Worm (Caenorhabditis elegans): Measurements from ENCODE around the gene rps-25.
A peak's percentile ranks its signal among the peaks of the same experiment; 100 is the strongest.

Gene rps-25

DNA sequence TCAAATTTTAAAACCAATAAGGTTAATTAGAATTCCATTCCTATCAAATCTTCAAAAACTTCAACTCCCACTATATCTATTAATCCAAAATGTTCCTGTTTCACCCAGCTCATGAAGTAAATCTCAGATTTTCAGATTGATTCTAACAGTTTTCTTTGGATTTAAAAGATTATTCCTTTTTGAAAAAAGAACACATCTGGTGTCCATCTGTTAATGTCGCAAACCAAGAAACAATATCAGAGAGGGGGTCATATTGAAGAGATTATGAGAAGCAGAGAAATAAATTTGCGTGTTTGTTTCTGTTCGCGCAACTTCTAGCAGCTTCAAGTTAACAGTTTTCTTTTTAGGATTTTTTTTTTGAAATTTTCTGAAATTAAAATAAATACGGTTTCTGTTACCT is 18.4 kb downstream of the rps-25 start:
- TF ChIP-seq F13H6.1 (tag; optimal IDR thresholded peaks at IDR 0.05) = no peak
- no peak for TF ChIP-seq unc-39 (tag; optimal IDR thresholded peaks at IDR 0.05)

- TF ChIP-seq sem-4 (tag; optimal IDR thresholded peaks at IDR 0.05) (peak; percentile 12), skn-1 (tag; optimal IDR thresholded peaks at IDR 0.05) (no peak), ceh-82 (tag; optimal IDR thresholded peaks at IDR 0.05) (no peak), nhr-129 (tag; optimal IDR thresholded peaks at IDR 0.05) (no peak), gmeb-1 (tag; optimal IDR thresholded peaks at IDR 0.05) (no peak), nhr-10 (tag; optimal IDR thresholded peaks at IDR 0.05) (no peak)
Measured at ce11 chrIV:5927805-5928204, 19.6 kb downstream of the rps-25 start.

- TF ChIP-seq lsy-2 (tag; optimal IDR thresholded peaks at IDR 0.05) = no peak
- TF ChIP-seq blmp-1 (tag; optimal IDR thresholded peaks at IDR 0.05; ENCODE audit: insufficient read depth) = peak; percentile 77
- no peak for TF ChIP-seq F13H6.1 (tag; optimal IDR thresholded peaks at IDR 0.05)
- peak; percentile 14 for TF ChIP-seq crh-2 (tag; optimal IDR thresholded peaks at IDR 0.05)
- peak; percentile 45 for TF ChIP-seq sma-9 (GFP tag; optimal IDR thresholded peaks at IDR 0.05)
- no peak for TF ChIP-seq sma-9 (tag; optimal IDR thresholded peaks at IDR 0.05)
- no peak for TF ChIP-seq nhr-23 (tag; optimal IDR thresholded peaks at IDR 0.05)
- TF ChIP-seq C34F6.9 (tag; optimal IDR thresholded peaks at IDR 0.05) = peak; percentile 38
- peak; percentile 19 for TF ChIP-seq nhr-129 (tag; optimal IDR thresholded peaks at IDR 0.05)
- TF ChIP-seq nhr-25 (tag; optimal IDR thresholded peaks at IDR 0.05) = peak; percentile 80
- TF ChIP-seq ceh-16 (tag; optimal IDR thresholded peaks at IDR 0.05) = peak; percentile 45
- TF ChIP-seq gmeb-1 (tag; optimal IDR thresholded peaks at IDR 0.05) = peak; percentile 2
- peak; percentile 47 for TF ChIP-seq sma-3 (GFP tag; optimal IDR thresholded peaks at IDR 0.05)
Measured at ce11 chrIV:5926643-5927042, 20.8 kb downstream of the rps-25 start.

DNA sequence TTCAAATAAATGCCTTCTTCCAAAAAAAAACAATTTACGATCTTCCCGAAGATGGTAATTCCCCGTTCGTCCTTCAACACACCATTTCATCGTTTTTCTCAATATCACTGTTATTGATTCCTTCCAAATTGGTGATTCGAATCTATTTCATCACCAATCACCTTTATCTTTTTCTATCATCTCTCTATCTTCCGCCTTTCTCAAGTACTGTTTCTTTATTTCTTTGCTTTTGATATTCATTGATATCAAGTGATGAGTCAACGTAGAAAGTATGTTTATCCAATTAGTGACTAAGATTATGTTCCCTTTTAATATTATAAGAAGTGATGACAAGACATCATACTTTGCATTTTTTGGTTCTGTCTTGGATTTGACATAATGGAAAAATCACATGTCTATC is 23.2 kb downstream of the rps-25 start:
- TF ChIP-seq lin-39 (tag; optimal IDR thresholded peaks at IDR 0.05) = no peak
- TF ChIP-seq sma-3 (GFP tag; optimal IDR thresholded peaks at IDR 0.05) = peak; percentile 36
- TF ChIP-seq fos-1 (tag; optimal IDR thresholded peaks at IDR 0.05) = peak; percentile 59
- peak; percentile 10 for TF ChIP-seq blmp-1 (tag; optimal IDR thresholded peaks at IDR 0.05; ENCODE audit: insufficient read depth)
- TF ChIP-seq C34F6.9 (tag; optimal IDR thresholded peaks at IDR 0.05) = no peak
- no peak for TF ChIP-seq ZK546.5 (tag; optimal IDR thresholded peaks at IDR 0.05)
- TF ChIP-seq nhr-77 (tag; optimal IDR thresholded peaks at IDR 0.05) = no peak
- no peak for TF ChIP-seq skn-1 (tag; optimal IDR thresholded peaks at IDR 0.05)
- TF ChIP-seq nhr-21 (tag; optimal IDR thresholded peaks at IDR 0.05) = no peak
- TF ChIP-seq sem-4 (tag; optimal IDR thresholded peaks at IDR 0.05) = no peak
- TF ChIP-seq aly-2 (tag; optimal IDR thresholded peaks at IDR 0.05) = no peak

ce11 chrIV:5923112-5923511 is 24.3 kb downstream of the rps-25 start:
- no peak for TF ChIP-seq mab-5 (tag; optimal IDR thresholded peaks at IDR 0.05)
- no peak for TF ChIP-seq sem-4 (tag; optimal IDR thresholded peaks at IDR 0.05)
- TF ChIP-seq lin-13 (GFP tag; optimal IDR thresholded peaks at IDR 0.05) = no peak
- peak; percentile 62 for TF ChIP-seq ceh-16 (tag; optimal IDR thresholded peaks at IDR 0.05)
- TF ChIP-seq fos-1 (tag; optimal IDR thresholded peaks at IDR 0.05) = no peak

DNA sequence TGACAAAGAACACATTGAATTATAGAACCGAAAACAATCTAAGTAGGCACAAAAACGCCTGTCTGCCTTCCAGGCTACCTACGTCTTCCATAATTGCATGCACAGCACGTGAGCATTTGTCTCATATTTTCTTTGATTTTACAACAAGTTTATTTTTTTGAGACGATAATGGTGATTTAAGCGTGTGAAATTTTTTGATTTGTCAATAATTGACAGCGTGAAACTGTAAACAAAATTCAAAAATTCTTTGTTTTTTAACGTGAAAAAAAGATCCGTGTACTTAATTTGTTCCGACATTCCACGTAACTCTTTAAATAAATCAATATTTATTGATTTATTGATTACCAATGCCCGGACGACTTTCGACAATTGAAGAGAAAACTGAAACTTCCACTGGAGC is 30.4 kb downstream of the rps-25 start, which contains the start of gene dhhc-13:
dhhc-13 (plus strand) TSS at position 301 of the 400 bp plus-strand sequence.
- TF ChIP-seq nhr-129 (tag; optimal IDR thresholded peaks at IDR 0.05) = no peak
- TF ChIP-seq dmd-4 (tag; optimal IDR thresholded peaks at IDR 0.05) = no peak
- TF ChIP-seq lsy-2 (tag; optimal IDR thresholded peaks at IDR 0.05) = no peak

- TF ChIP-seq zag-1 (tag; optimal IDR thresholded peaks at IDR 0.05) (peak; percentile 26), skn-1 (tag; optimal IDR thresholded peaks at IDR 0.05) (no peak)
Measured at ce11 chrIV:5915152-5915551, 32.3 kb downstream of the rps-25 start.

DNA sequence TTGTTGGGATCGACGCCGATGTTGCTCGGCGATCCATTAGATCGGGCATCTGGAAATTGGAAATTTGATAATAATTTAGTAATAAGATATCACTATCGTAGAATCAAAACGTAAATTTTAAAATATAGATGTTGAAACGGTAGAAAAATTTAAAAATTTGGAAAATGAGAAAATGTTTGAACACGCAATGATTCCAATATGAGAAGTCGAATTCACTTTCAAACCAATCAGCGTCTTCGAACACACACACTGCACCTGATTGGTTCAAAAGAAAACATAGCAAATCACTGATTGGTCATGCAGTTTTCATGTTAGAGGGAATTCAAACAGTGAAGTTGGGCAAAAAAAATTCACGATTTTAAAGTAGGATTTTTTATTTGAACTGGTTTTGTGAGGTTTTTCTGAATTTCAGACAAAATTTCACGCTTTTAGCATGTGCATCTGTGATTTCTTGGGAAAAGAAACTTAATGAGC is 44.1 kb downstream of the rps-25 start, which contains the start of gene H04M03.12:
H04M03.12 (minus strand) TSS at position 51 of the 474 bp plus-strand sequence.
- TF ChIP-seq nhr-6 (tag; optimal IDR thresholded peaks at IDR 0.05) = no peak
- no peak for TF ChIP-seq alr-1 (tag; optimal IDR thresholded peaks at IDR 0.05)
- TF ChIP-seq R02D3.7 (tag; optimal IDR thresholded peaks at IDR 0.05) = no peak
- no peak for TF ChIP-seq mbf-1 (tag; optimal IDR thresholded peaks at IDR 0.05)
- no peak for TF ChIP-seq gmeb-1 (tag; optimal IDR thresholded peaks at IDR 0.05)
- no peak for TF ChIP-seq elt-3 (tag; optimal IDR thresholded peaks at IDR 0.05)
- TF ChIP-seq nhr-77 (tag; optimal IDR thresholded peaks at IDR 0.05) = no peak
- no peak for TF ChIP-seq nhr-21 (tag; optimal IDR thresholded peaks at IDR 0.05)
- TF ChIP-seq snpc-4 (tag; optimal IDR thresholded peaks at IDR 0.05) = no peak
- TF ChIP-seq Y55F3AM.14 (GFP tag; optimal IDR thresholded peaks at IDR 0.05) = no peak

Data from whole organism, L2 larva.